Worm (Caenorhabditis elegans): ENCODE data around the gene clec-177.

clec-177 gene

ce11 chrIV:4975995-4976394 lies 10.4 kb upstream of the clec-177 start, which contains the start of gene Y9C9A.16:
TSS of gene Y9C9A.16 (minus strand) at chrIV:4976125.
- TF ChIP-seq T22C8.4 (GFP tag; IDR thresholded peaks at IDR 0.05), result no peak
- TF ChIP-seq tab-1 (GFP tag; IDR thresholded peaks at IDR 0.05), result no peak
- no peak for TF ChIP-seq cog-1 (tag; optimal IDR thresholded peaks at IDR 0.05)
- TF ChIP-seq ref-1 (GFP tag; conservative IDR thresholded peaks at IDR 0.05), result no peak
- no peak for TF ChIP-seq ztf-29 (GFP tag; IDR thresholded peaks at IDR 0.05)
- TF ChIP-seq med-1 (GFP tag; optimal IDR thresholded peaks at IDR 0.05; ENCODE audit: insufficient read depth), result no peak
- TF ChIP-seq ztf-23 (GFP tag; IDR thresholded peaks at IDR 0.05), result no peak
- TF ChIP-seq flt-1 (GFP tag; IDR thresholded peaks at IDR 0.05), result no peak
- no peak for TF ChIP-seq klf-2 (GFP tag; conservative IDR thresholded peaks at IDR 0.05)

- TF ChIP-seq tab-1 (GFP tag; IDR thresholded peaks at IDR 0.05), result no peak
- no peak for TF ChIP-seq med-1 (GFP tag; optimal IDR thresholded peaks at IDR 0.05; ENCODE audit: insufficient read depth)
- TF ChIP-seq flt-1 (GFP tag; IDR thresholded peaks at IDR 0.05), result no peak
- no peak for TF ChIP-seq T22C8.4 (GFP tag; IDR thresholded peaks at IDR 0.05)
- TF ChIP-seq klf-2 (GFP tag; conservative IDR thresholded peaks at IDR 0.05), result no peak
- TF ChIP-seq ztf-23 (GFP tag; IDR thresholded peaks at IDR 0.05), result no peak
- no peak for TF ChIP-seq ztf-29 (GFP tag; IDR thresholded peaks at IDR 0.05)
- no peak for TF ChIP-seq cog-1 (tag; optimal IDR thresholded peaks at IDR 0.05)
- TF ChIP-seq ref-1 (GFP tag; conservative IDR thresholded peaks at IDR 0.05), result no peak
These were observed 9.1 kb upstream of the clec-177 start, which contains the start of gene E03H12.5 for ce11 chrIV:4977176-4977693. TSS of gene E03H12.5 (plus strand) at chrIV:4977226.

- TF ChIP-seq flt-1 (GFP tag; IDR thresholded peaks at IDR 0.05) (no peak), T22C8.4 (GFP tag; IDR thresholded peaks at IDR 0.05) (no peak), ztf-23 (GFP tag; IDR thresholded peaks at IDR 0.05) (no peak), cog-1 (tag; optimal IDR thresholded peaks at IDR 0.05) (no peak), ref-1 (GFP tag; conservative IDR thresholded peaks at IDR 0.05) (no peak), med-1 (GFP tag; optimal IDR thresholded peaks at IDR 0.05; ENCODE audit: insufficient read depth) (no peak), ztf-29 (GFP tag; IDR thresholded peaks at IDR 0.05) (no peak), tab-1 (GFP tag; IDR thresholded peaks at IDR 0.05) (no peak), klf-2 (GFP tag; conservative IDR thresholded peaks at IDR 0.05) (no peak)
These were observed 5.3 kb upstream of the clec-177 start, which contains the start of gene srz-24 for ce11 chrIV:4981027-4981426. TSS of gene srz-24 (minus strand) at chrIV:4981127.

ce11 chrIV:4982477-4982876 lies 3.9 kb upstream of the clec-177 start, which contains the start of gene E03H12.4:
TSS of gene E03H12.4 (plus strand) at chrIV:4982596.
- TF ChIP-seq tab-1 (GFP tag; IDR thresholded peaks at IDR 0.05) (no peak), med-1 (GFP tag; optimal IDR thresholded peaks at IDR 0.05; ENCODE audit: insufficient read depth) (no peak)

ce11 chrIV:4983746-4984145 lies 2.6 kb upstream of the clec-177 start, which contains the start of gene clec-176:
TSS of gene clec-176 (plus strand) at chrIV:4984046.
- TF ChIP-seq ref-1 (GFP tag; conservative IDR thresholded peaks at IDR 0.05) (no peak), med-1 (GFP tag; optimal IDR thresholded peaks at IDR 0.05; ENCODE audit: insufficient read depth) (no peak), tab-1 (GFP tag; IDR thresholded peaks at IDR 0.05) (no peak), ztf-23 (GFP tag; IDR thresholded peaks at IDR 0.05) (no peak), cog-1 (tag; optimal IDR thresholded peaks at IDR 0.05) (no peak), T22C8.4 (GFP tag; IDR thresholded peaks at IDR 0.05) (no peak), flt-1 (GFP tag; IDR thresholded peaks at IDR 0.05) (no peak), ztf-29 (GFP tag; IDR thresholded peaks at IDR 0.05) (no peak), klf-2 (GFP tag; conservative IDR thresholded peaks at IDR 0.05) (no peak)

ce11 chrIV:4988531-4988930 lies 2.2 kb downstream of the clec-177 start, which contains the start of gene E03H12.7:
TSS of gene E03H12.7 (minus strand) at chrIV:4988631.
- TF ChIP-seq ref-1 (GFP tag; conservative IDR thresholded peaks at IDR 0.05), result no peak
- TF ChIP-seq med-1 (GFP tag; optimal IDR thresholded peaks at IDR 0.05; ENCODE audit: insufficient read depth), result no peak
- no peak for TF ChIP-seq cog-1 (tag; optimal IDR thresholded peaks at IDR 0.05)
- no peak for TF ChIP-seq ztf-23 (GFP tag; IDR thresholded peaks at IDR 0.05)
- TF ChIP-seq T22C8.4 (GFP tag; IDR thresholded peaks at IDR 0.05), result no peak
- TF ChIP-seq klf-2 (GFP tag; conservative IDR thresholded peaks at IDR 0.05), result no peak
- no peak for TF ChIP-seq flt-1 (GFP tag; IDR thresholded peaks at IDR 0.05)

- TF ChIP-seq T22C8.4 (GFP tag; IDR thresholded peaks at IDR 0.05) (no peak), klf-2 (GFP tag; conservative IDR thresholded peaks at IDR 0.05) (no peak), ztf-23 (GFP tag; IDR thresholded peaks at IDR 0.05) (no peak), ztf-29 (GFP tag; IDR thresholded peaks at IDR 0.05) (no peak), ref-1 (GFP tag; conservative IDR thresholded peaks at IDR 0.05) (no peak), med-1 (GFP tag; optimal IDR thresholded peaks at IDR 0.05; ENCODE audit: insufficient read depth) (no peak), flt-1 (GFP tag; IDR thresholded peaks at IDR 0.05) (no peak)
These were observed 5.7 kb downstream of the clec-177 start, which contains the start of gene str-162 for ce11 chrIV:4992089-4992488. TSS of gene str-162 (plus strand) at chrIV:4992389.

ce11 chrIV:4993128-4993527 lies 6.8 kb downstream of the clec-177 start:
- TF ChIP-seq T22C8.4 (GFP tag; IDR thresholded peaks at IDR 0.05), result no peak
- no peak for TF ChIP-seq ref-1 (GFP tag; conservative IDR thresholded peaks at IDR 0.05)

ce11 chrIV:4995842-4996241 lies 9.5 kb downstream of the clec-177 start, which contains the start of gene ssq-2:
TSS of gene ssq-2 (plus strand) at chrIV:4996142.
- no peak for TF ChIP-seq ztf-23 (GFP tag; IDR thresholded peaks at IDR 0.05)
- TF ChIP-seq cog-1 (tag; optimal IDR thresholded peaks at IDR 0.05), result no peak
- TF ChIP-seq ztf-29 (GFP tag; IDR thresholded peaks at IDR 0.05), result no peak
- no peak for TF ChIP-seq tab-1 (GFP tag; IDR thresholded peaks at IDR 0.05)
- TF ChIP-seq flt-1 (GFP tag; IDR thresholded peaks at IDR 0.05), result no peak
- TF ChIP-seq med-1 (GFP tag; optimal IDR thresholded peaks at IDR 0.05; ENCODE audit: insufficient read depth), result no peak
- TF ChIP-seq klf-2 (GFP tag; conservative IDR thresholded peaks at IDR 0.05), result no peak
- TF ChIP-seq ref-1 (GFP tag; conservative IDR thresholded peaks at IDR 0.05), result no peak
- no peak for TF ChIP-seq T22C8.4 (GFP tag; IDR thresholded peaks at IDR 0.05)

ce11 chrIV:4996956-4997355 lies 10.6 kb downstream of the clec-177 start:
- TF ChIP-seq med-1 (GFP tag; optimal IDR thresholded peaks at IDR 0.05; ENCODE audit: insufficient read depth) (no peak), ztf-29 (GFP tag; IDR thresholded peaks at IDR 0.05) (no peak), flt-1 (GFP tag; IDR thresholded peaks at IDR 0.05) (no peak), ztf-23 (GFP tag; IDR thresholded peaks at IDR 0.05) (no peak), klf-2 (GFP tag; conservative IDR thresholded peaks at IDR 0.05) (no peak), ref-1 (GFP tag; conservative IDR thresholded peaks at IDR 0.05) (no peak), tab-1 (GFP tag; IDR thresholded peaks at IDR 0.05) (no peak), T22C8.4 (GFP tag; IDR thresholded peaks at IDR 0.05) (no peak)

All from whole organism, midembryonic.